Fruit fly (Drosophila melanogaster) whole organism, embryonic: ENCODE measurements around the gene Osi10b.
A peak's percentile ranks its signal among the peaks of the same experiment; 100 is the strongest.

Experiments
- BEAF-32 ChIP-seq: fragments of 200-800 bp; sonication (Bioruptor generic); optimal IDR thresholded peaks from 3 replicates; lab custom pipeline; 2017; ENCODE audit warnings: missing biosample characterization, missing genetic modification characterization, mild to moderate bottlenecking, moderate library complexity, missing genetic modification reagents
- CG11504 ChIP-seq: fragments of 200-800 bp; sonication (Bioruptor generic); optimal IDR thresholded peaks from 3 replicates; lab custom pipeline; 2019; ENCODE audit warnings: missing biosample characterization, mild to moderate bottlenecking, missing genetic modification characterization, moderate library complexity
- CG12219 ChIP-seq: fragments of 200-800 bp; sonication (Bioruptor generic); optimal IDR thresholded peaks from 3 replicates; lab custom pipeline; 2018; ENCODE audit warnings: missing biosample characterization, mild to moderate bottlenecking, missing genetic modification characterization
- CG13123 ChIP-seq: fragments of 200-800 bp; sonication (Bioruptor generic); optimal IDR thresholded peaks from 2 replicates; lab custom pipeline; 2016; ENCODE audit warnings: missing biosample characterization, missing genetic modification characterization
- CG13775 ChIP-seq: fragments of 200-800 bp; sonication (Bioruptor generic); optimal IDR thresholded peaks from 3 replicates; lab custom pipeline; 2017; ENCODE audit warnings: missing biosample characterization, mild to moderate bottlenecking, missing genetic modification characterization
- CG14441 ChIP-seq: fragments of 200-800 bp; sonication (Bioruptor generic); IDR thresholded peaks from 2 replicates; pipeline ENCODE4 v1.3.6; 2022; ENCODE audit warnings: missing biosample characterization, missing genetic modification characterization
- CG15073 ChIP-seq: fragments of 200-800 bp; sonication (Bioruptor generic); optimal IDR thresholded peaks from 2 replicates; lab custom pipeline; 2016; ENCODE audit warnings: missing biosample characterization, missing genetic modification characterization
- CG15479 ChIP-seq: fragments of 200-800 bp; sonication (Bioruptor generic); optimal IDR thresholded peaks from 3 replicates; lab custom pipeline; 2019; ENCODE audit warnings: missing biosample characterization, mild to moderate bottlenecking, missing genetic modification characterization, moderate library complexity
- CG15514 ChIP-seq: fragments of 200-800 bp; sonication (Bioruptor generic); optimal IDR thresholded peaks from 3 replicates; lab custom pipeline; 2017; ENCODE audit warnings: missing biosample characterization, missing genetic modification characterization, mild to moderate bottlenecking, moderate library complexity, missing genetic modification reagents
- CG16779 ChIP-seq: fragments of 200-800 bp; sonication (Bioruptor generic); IDR thresholded peaks from 2 replicates; pipeline ENCODE4 v1.3.6; 2022; ENCODE audit warnings: missing biosample characterization, missing genetic modification characterization
- CG16815 ChIP-seq: fragments of 200-800 bp; sonication (Bioruptor generic); optimal IDR thresholded peaks from 3 replicates; lab custom pipeline; 2017; ENCODE audit warnings: missing biosample characterization, mild to moderate bottlenecking, missing genetic modification characterization
- CG2120 ChIP-seq: fragments of 200-800 bp; sonication (Bioruptor generic); optimal IDR thresholded peaks from 3 replicates; lab custom pipeline; 2016; ENCODE audit warnings: missing biosample characterization, missing genetic modification characterization
- CG2199 ChIP-seq: fragments of 200-800 bp; sonication (Bioruptor generic); IDR thresholded peaks from 3 replicates; pipeline ENCODE4 v1.3.6; 2022; ENCODE audit warnings: missing biosample characterization, missing genetic modification characterization
- CG30403 ChIP-seq: fragments of 200-800 bp; sonication (Bioruptor generic); optimal IDR thresholded peaks from 3 replicates; lab custom pipeline; 2016; ENCODE audit warnings: missing biosample characterization, missing genetic modification characterization
- CG30431 ChIP-seq: fragments of 200-800 bp; sonication (Bioruptor generic); optimal IDR thresholded peaks from 2 replicates; lab custom pipeline; 2017; ENCODE audit warnings: missing biosample characterization, missing genetic modification characterization
- CG33557 ChIP-seq: fragments of 200-800 bp; sonication (Bioruptor generic); optimal IDR thresholded peaks from 2 replicates; lab custom pipeline; 2019; ENCODE audit warnings: missing biosample characterization, mild to moderate bottlenecking, missing genetic modification characterization, moderate library complexity
- CG4617 ChIP-seq: fragments of 200-800 bp; sonication (Bioruptor generic); optimal IDR thresholded peaks from 3 replicates; lab custom pipeline; 2016; ENCODE audit warnings: missing biosample characterization, missing genetic modification characterization, borderline replicate concordance
- CG7745 ChIP-seq: fragments of 200-800 bp; sonication (Bioruptor generic); optimal IDR thresholded peaks from 2 replicates; lab custom pipeline; 2018; ENCODE audit warnings: missing biosample characterization, mild to moderate bottlenecking, missing genetic modification characterization, moderate library complexity
- CG8478 ChIP-seq: fragments of >200 bp; optimal IDR thresholded peaks from 2 replicates; lab custom pipeline; 2018
- CG9609 ChIP-seq: fragments of 200-800 bp; sonication (Bioruptor generic); optimal IDR thresholded peaks from 3 replicates; lab custom pipeline; 2016; ENCODE audit warnings: missing biosample characterization, missing genetic modification characterization
- CG9727 ChIP-seq: fragments of 200-800 bp; sonication (Bioruptor generic); optimal IDR thresholded peaks from 3 replicates; lab custom pipeline; 2017; ENCODE audit warnings: missing biosample characterization, mild to moderate bottlenecking, missing genetic modification characterization
- Dek ChIP-seq: fragments of 200-800 bp; sonication (Bioruptor generic); optimal IDR thresholded peaks from 3 replicates; lab custom pipeline; 2019; ENCODE audit warnings: missing biosample characterization, mild to moderate bottlenecking, missing genetic modification characterization, moderate library complexity
- ERR ChIP-seq: fragments of 200-800 bp; sonication (Bioruptor generic); optimal IDR thresholded peaks from 2 replicates; lab custom pipeline; 2016; ENCODE audit warnings: missing biosample characterization, missing genetic modification characterization
- Ets65A ChIP-seq: fragments of 200-800 bp; sonication (Bioruptor generic); peaks from one replicate; lab custom pipeline; 2016; ENCODE audit warnings: missing biosample characterization, missing genetic modification characterization
- Fer1 ChIP-seq: fragments of 200-800 bp; sonication (Bioruptor generic); optimal IDR thresholded peaks from 2 replicates; lab custom pipeline; 2017; ENCODE audit warnings: missing biosample characterization, mild to moderate bottlenecking, missing genetic modification characterization
- Hr3 ChIP-seq: fragments of 200-800 bp; sonication (Bioruptor generic); optimal IDR thresholded peaks from 3 replicates; lab custom pipeline; 2016; ENCODE audit warnings: missing biosample characterization, missing genetic modification characterization
- Mes4 ChIP-seq: fragments of 200-800 bp; sonication (Bioruptor generic); optimal IDR thresholded peaks from 2 replicates; lab custom pipeline; 2016; ENCODE audit warnings: missing biosample characterization, missing genetic modification characterization
- Nf-YC ChIP-seq: fragments of 200-800 bp; optimal IDR thresholded peaks from 3 replicates; lab custom pipeline; 2019; ENCODE audit warnings: missing biosample characterization, mild to moderate bottlenecking, missing genetic modification characterization, moderate library complexity
- PHDP ChIP-seq: fragments of 200-800 bp; sonication (Bioruptor generic); optimal IDR thresholded peaks from 3 replicates; lab custom pipeline; 2018; ENCODE audit warnings: missing biosample characterization, mild to moderate bottlenecking, missing genetic modification characterization, moderate library complexity
- Pdp1 ChIP-seq, 2 experiments: fragments of 200-800 bp; sonication (Bioruptor generic); optimal IDR thresholded peaks; 3 replicates each; lab custom pipeline; 2016; ENCODE audit warnings: missing biosample characterization in 2 of 2, missing genetic modification characterization in 2 of 2, mild to moderate bottlenecking in 1 of 2, moderate library complexity in 1 of 2
- ac ChIP-seq: fragments of 200-800 bp; sonication (Bioruptor generic); optimal IDR thresholded peaks from 3 replicates; lab custom pipeline; 2017; ENCODE audit warnings: missing biosample characterization, mild to moderate bottlenecking, missing genetic modification characterization
- ato ChIP-seq: fragments of 200-800 bp; sonication (Bioruptor generic); IDR thresholded peaks from 2 replicates; pipeline ENCODE4 v1.3.6; 2022; ENCODE audit warnings: missing biosample characterization, missing genetic modification characterization; ENCODE audit not compliant: partially characterized antibody
- cad ChIP-seq: fragments of >200 bp; optimal IDR thresholded peaks from 2 replicates; lab custom pipeline; 2017; ENCODE audit warnings: missing biosample characterization, missing genetic modification characterization
- ci ChIP-seq: fragments of 200-800 bp; sonication (Bioruptor generic); IDR thresholded peaks from 3 replicates; pipeline ENCODE4 v1.3.6; 2022; ENCODE audit warnings: missing biosample characterization, missing genetic modification characterization
- dati ChIP-seq: fragments of 200-800 bp; sonication (Bioruptor generic); IDR thresholded peaks from 2 replicates; pipeline ENCODE4 v1.3.6; 2022; ENCODE audit warnings: missing biosample characterization, missing genetic modification characterization
- gce ChIP-seq: fragments of 200-800 bp; sonication (Bioruptor generic); IDR thresholded peaks from 3 replicates; pipeline ENCODE4 v1.3.6; 2022; ENCODE audit warnings: missing biosample characterization, missing genetic modification characterization
- gfzf ChIP-seq: fragments of 200-800 bp; sonication (Bioruptor generic); optimal IDR thresholded peaks from 2 replicates; lab custom pipeline; 2016; ENCODE audit warnings: missing biosample characterization, mild to moderate bottlenecking, missing genetic modification characterization, moderate library complexity
- kni ChIP-seq: fragments of 200-800 bp; sonication (Bioruptor generic); optimal IDR thresholded peaks from 3 replicates; lab custom pipeline; 2017; ENCODE audit warnings: mild to moderate bottlenecking, missing biosample characterization, missing genetic modification reagents, missing genetic modification characterization
- lov ChIP-seq, 2 experiments: fragments of 200-800 bp in 1 of 2; fragments of >200 bp in 1 of 2; sonication (Bioruptor generic) in 1 of 2; IDR thresholded peaks in 1 of 2; optimal IDR thresholded peaks in 1 of 2; 2 replicates in 1 of 2; 3 replicates in 1 of 2; pipeline versions ENCODE4 v1.3.6 to Lab custom; 2017 to 2022; ENCODE audit warnings: missing biosample characterization in 1 of 2, missing genetic modification characterization in 1 of 2
- salm ChIP-seq: fragments of 200-800 bp; sonication (Bioruptor generic); optimal IDR thresholded peaks from 2 replicates; lab custom pipeline; 2018; ENCODE audit warnings: missing biosample characterization, mild to moderate bottlenecking, missing genetic modification characterization
- sd ChIP-seq: fragments of 200-800 bp; sonication (Bioruptor generic); optimal IDR thresholded peaks from 3 replicates; lab custom pipeline; 2018; ENCODE audit warnings: missing biosample characterization, mild to moderate bottlenecking, missing genetic modification characterization, moderate library complexity
- so ChIP-seq: fragments of 200-800 bp; sonication (Bioruptor generic); IDR thresholded peaks from 3 replicates; pipeline ENCODE4 v1.3.6; 2022; ENCODE audit warnings: missing biosample characterization, missing genetic modification characterization
- sob ChIP-seq: fragments of 200-800 bp; sonication (Bioruptor generic); IDR thresholded peaks from 2 replicates; pipeline ENCODE4 v1.3.6; 2022; ENCODE audit warnings: missing biosample characterization, missing genetic modification characterization
- tap ChIP-seq: fragments of 200-800 bp; optimal IDR thresholded peaks from 3 replicates; lab custom pipeline; 2019; ENCODE audit warnings: missing biosample characterization, mild to moderate bottlenecking, missing genetic modification characterization, moderate library complexity
- tx ChIP-seq: fragments of 200-800 bp; sonication (Bioruptor generic); optimal IDR thresholded peaks from 2 replicates; lab custom pipeline; 2016; ENCODE audit warnings: missing biosample characterization, missing genetic modification characterization
- vvl ChIP-seq: fragments of 200-800 bp; sonication (Bioruptor generic); IDR thresholded peaks from 2 replicates; pipeline ENCODE4 v1.3.6; 2022; ENCODE audit warnings: missing biosample characterization, missing genetic modification characterization

Osi10b gene

DNA sequence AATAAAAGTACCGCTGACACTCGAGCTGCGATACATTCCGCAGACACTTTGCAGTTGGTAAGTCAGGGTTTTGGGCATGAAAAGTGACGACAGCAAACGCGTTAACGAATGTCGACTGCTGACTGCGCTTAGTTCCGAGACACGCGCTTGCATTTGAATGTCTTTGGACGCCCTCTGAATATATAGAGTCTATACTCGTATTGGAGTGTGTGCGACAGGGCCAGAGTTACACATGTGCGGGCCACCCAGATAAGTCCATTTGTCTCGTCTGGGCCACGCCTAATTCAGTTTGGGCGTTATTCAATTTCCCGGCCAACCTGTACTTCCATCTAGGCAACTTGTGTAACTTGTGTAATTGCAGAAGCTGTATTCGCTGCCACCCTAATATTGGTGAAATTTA, 24.3 kb downstream of the Osi10b start (continued):
- no peak for TF ChIP-seq CG33557 (GFP tag; lab: Kevin White, UChicago)
- TF ChIP-seq salm (tag; lab: Kevin White, UChicago) = no peak
- TF ChIP-seq Hr3 (GFP tag; lab: Kevin White, UChicago) = no peak
- TF ChIP-seq CG14441 (GFP tag; lab: Robert Waterston, UW) = no peak
- TF ChIP-seq gce = no peak
- TF ChIP-seq Nf-YC (tag; lab: Kevin White, UChicago) = no peak
- no peak for TF ChIP-seq CG30431
- TF ChIP-seq ac (GFP tag; lab: Kevin White, UChicago) = no peak
- TF ChIP-seq sob (GFP tag; lab: Robert Waterston, UW) = no peak
- no peak for TF ChIP-seq PHDP (tag; lab: Kevin White, UChicago)
- no peak for TF ChIP-seq CG7745
- no peak for TF ChIP-seq CG30403 (GFP tag; lab: Kevin White, UChicago)
- TF ChIP-seq dati (GFP tag; lab: Robert Waterston, UW) = no peak
- peak; percentile 40; the same call in 1 of the 2 replicates for TF ChIP-seq vvl
- no peak for TF ChIP-seq CG15073 (GFP tag; lab: Kevin White, UChicago)
- TF ChIP-seq CG12219 (GFP tag; lab: Kevin White, UChicago) = no peak
- TF ChIP-seq CG9609 (GFP tag; lab: Kevin White, UChicago) = no peak
- no peak for TF ChIP-seq CG2120 (GFP tag; lab: Kevin White, UChicago)
- peak; percentile 6 for TF ChIP-seq sd
- TF ChIP-seq Pdp1 (GFP tag; optimal IDR thresholded peaks at IDR 0.05; lab: Kevin White, UChicago) = peak in 1 of 2 experiments; percentile 24
- TF ChIP-seq CG13123 = no peak
- TF ChIP-seq ato (GFP tag; lab: Robert Waterston, UW) = no peak
- no peak for TF ChIP-seq CG11504 (tag; lab: Kevin White, UChicago)
- no peak for TF ChIP-seq Dek (tag; lab: Kevin White, UChicago)
- TF ChIP-seq ci = 0 out of 3 replicates have a peak, but pooled peaks have one; percentile 20
- TF ChIP-seq CG15514 (GFP tag; lab: Kevin White, UChicago) = no peak
- no peak for TF ChIP-seq CG4617
- TF ChIP-seq gfzf (GFP tag; lab: Kevin White, UChicago) = no peak
- TF ChIP-seq Ets65A = peak; percentile 91
- TF ChIP-seq CG13775 (GFP tag; lab: Kevin White, UChicago) = no peak
- no peak for TF ChIP-seq tap (tag; lab: Kevin White, UChicago)
- no peak for TF ChIP-seq tx
- TF ChIP-seq kni (GFP tag; lab: Kevin White, UChicago) = peak; percentile 70
- no peak for TF ChIP-seq CG16779 (GFP tag; lab: Robert Waterston, UW)
- TF ChIP-seq so (GFP tag; lab: Robert Waterston, UW) = no peak
- TF ChIP-seq CG2199 (GFP tag; lab: Robert Waterston, UW) = 0 out of 3 replicates have a peak, but pooled peaks have one; percentile 52
- TF ChIP-seq BEAF-32 (GFP tag; lab: Kevin White, UChicago) = no peak
- TF ChIP-seq ERR (GFP tag; lab: Kevin White, UChicago) = no peak
- TF ChIP-seq CG9727 = no peak
- TF ChIP-seq CG15479 (GFP tag; lab: Kevin White, UChicago) = no peak
- no peak for TF ChIP-seq lov (optimal IDR thresholded peaks at IDR 0.05; lab: Kevin White, UChicago)
- no peak for TF ChIP-seq lov (GFP tag; IDR thresholded peaks at IDR 0.05; lab: Robert Waterston, UW)
- no peak for TF ChIP-seq Fer1
- no peak for TF ChIP-seq cad (GFP tag; lab: Kevin White, UChicago)
- TF ChIP-seq Mes4 (GFP tag; lab: Kevin White, UChicago) = no peak
- no peak for TF ChIP-seq CG16815 (GFP tag; lab: Kevin White, UChicago)
- no peak for TF ChIP-seq CG8478 (lab: Kevin White, UChicago)
